Worm (Caenorhabditis elegans) whole organism, L1 larva: ENCODE measurements around the gene nekl-3.

ENCODE experiments used
- F16B12.6 ChIP-seq: fragments of 150-350 bp; optimal IDR thresholded peaks from 2 replicates; lab custom pipeline; 2014; ENCODE audit warnings: missing biosample characterization, missing genetic modification characterization
- Y116A8C.19 ChIP-seq: sonication (generic microtip); optimal IDR thresholded peaks from 2 replicates; lab custom pipeline; 2016; ENCODE audit warnings: missing compliant biosample characterization, missing genetic modification characterization, borderline replicate concordance
- blmp-1 ChIP-seq: fragments of 150-350 bp; optimal IDR thresholded peaks from 2 replicates; lab custom pipeline; 2014; ENCODE audit warnings: missing biosample characterization, missing genetic modification characterization
- ceh-82 ChIP-seq, 3 experiments: fragments of 150-350 bp in 1 of 3; sonication (generic microtip) in 2 of 3; optimal IDR thresholded peaks; 2 replicates each; lab custom pipeline; 2014 to 2017; ENCODE audit warnings: missing biosample characterization in 3 of 3, missing genetic modification characterization in 3 of 3
- ceh-88 ChIP-seq: fragments of 200-800 bp; sonication (Bioruptor generic); IDR thresholded peaks from 2 replicates; pipeline ENCODE4 v1.3.6; 2022; ENCODE audit warnings: missing genetic modification characterization, missing compliant biosample characterization
- ceh-90 ChIP-seq: sonication (generic microtip); optimal IDR thresholded peaks from 2 replicates; lab custom pipeline; 2016; ENCODE audit warnings: missing genetic modification characterization, missing compliant biosample characterization
- ces-1 ChIP-seq: fragments of 150-350 bp; optimal IDR thresholded peaks from 2 replicates; lab custom pipeline; 2014; ENCODE audit warnings: missing biosample characterization, missing genetic modification reagents, missing genetic modification characterization
- dsc-1 ChIP-seq: sonication (generic microtip); optimal IDR thresholded peaks from 2 replicates; lab custom pipeline; 2016; ENCODE audit warnings: mild to moderate bottlenecking, missing genetic modification characterization, missing compliant biosample characterization
- efl-1 ChIP-seq, 4 experiments: fragments of 150-350 bp; optimal IDR thresholded peaks in 3 of 4; peaks in 1 of 4; 1 replicate in 1 of 4; 2 replicates in 3 of 4; lab custom pipeline; 2014; ENCODE audit warnings: missing biosample characterization in 2 of 4, missing genetic modification characterization in 2 of 4, missing genetic modification reagents in 2 of 4
- efl-3 ChIP-seq: fragments of 200-800 bp; sonication (Bioruptor generic); optimal IDR thresholded peaks from 2 replicates; lab custom pipeline; 2018; ENCODE audit warnings: mild to moderate bottlenecking, missing genetic modification characterization, missing compliant biosample characterization
- egl-13 ChIP-seq: sonication (generic microtip); optimal IDR thresholded peaks from 2 replicates; lab custom pipeline; 2016; ENCODE audit warnings: missing genotype, missing genetic modification reagents, missing genetic modification characterization, missing compliant biosample characterization
- elt-3 ChIP-seq, 6 experiments: fragments of 150-350 bp in 1 of 6; sonication (generic microtip); optimal IDR thresholded peaks; 2 replicates each; lab custom pipeline; 2017 to 2018; ENCODE audit warnings: missing biosample characterization in 6 of 6, missing genetic modification characterization in 6 of 6, inconsistent platforms in 1 of 6
- ets-5 ChIP-seq: fragments of 200-800 bp; sonication (Bioruptor generic); IDR thresholded peaks from 2 replicates; pipeline ENCODE4 v1.3.6; 2022; ENCODE audit warnings: missing genetic modification characterization, missing compliant biosample characterization
- fkh-8 ChIP-seq: sonication (generic microtip); optimal IDR thresholded peaks from 2 replicates; lab custom pipeline; 2016; ENCODE audit warnings: mild to moderate bottlenecking, missing genetic modification characterization, missing compliant biosample characterization
- fos-1 ChIP-seq: fragments of 150-350 bp; optimal IDR thresholded peaks from 2 replicates; lab custom pipeline; 2014; ENCODE audit warnings: missing biosample characterization, missing genetic modification characterization
- grh-1 ChIP-seq: fragments of 200-800 bp; sonication (Bioruptor generic); IDR thresholded peaks from 2 replicates; pipeline ENCODE4 v1.3.6; 2022; ENCODE audit warnings: missing genetic modification reagents, missing genetic modification characterization, missing compliant biosample characterization
- hlh-17 ChIP-seq: fragments of 200-800 bp; sonication (Bioruptor generic); optimal IDR thresholded peaks from 2 replicates; lab custom pipeline; 2018; ENCODE audit warnings: missing genetic modification characterization, mild to moderate bottlenecking, missing compliant biosample characterization, moderate library complexity, borderline replicate concordance
- hlh-4 ChIP-seq: sonication (generic microtip); optimal IDR thresholded peaks from 2 replicates; lab custom pipeline; 2016; ENCODE audit warnings: mild to moderate bottlenecking, missing genetic modification characterization, missing compliant biosample characterization
- isw-1 ChIP-seq: fragments of 200-800 bp; sonication (Bioruptor generic); IDR thresholded peaks from 2 replicates; pipeline ENCODE4 v1.3.6; 2022; ENCODE audit warnings: missing genetic modification characterization, missing compliant biosample characterization
- jun-1 ChIP-seq: fragments of 150-350 bp; optimal IDR thresholded peaks from 2 replicates; lab custom pipeline; 2014; ENCODE audit warnings: missing biosample characterization, missing genetic modification reagents, missing genetic modification characterization
- lin-14 ChIP-seq: fragments of 200-800 bp; sonication (Bioruptor generic); optimal IDR thresholded peaks from 2 replicates; lab custom pipeline; 2018; ENCODE audit warnings: mild to moderate bottlenecking, missing genetic modification characterization, moderate library complexity, missing compliant biosample characterization
- lin-15B ChIP-seq: fragments of 150-350 bp; sonication (generic microtip); optimal IDR thresholded peaks from 3 replicates; lab custom pipeline; 2014; ENCODE audit warnings: missing biosample characterization, missing genetic modification characterization
- lin-35 ChIP-seq, 2 experiments: fragments of 150-350 bp; optimal IDR thresholded peaks; 2 replicates each; lab custom pipeline; 2014; ENCODE audit warnings: missing biosample characterization in 2 of 2, missing genetic modification characterization in 2 of 2, missing genetic modification reagents in 2 of 2
- mdl-1 ChIP-seq, 2 experiments: fragments of 150-350 bp; optimal IDR thresholded peaks; 2 replicates each; lab custom pipeline; 2014 to 2017; ENCODE audit warnings: missing biosample characterization in 2 of 2, missing genetic modification characterization in 2 of 2, inconsistent platforms in 1 of 2
- mef-2 ChIP-seq: fragments of 150-350 bp; optimal IDR thresholded peaks from 2 replicates; lab custom pipeline; 2014; ENCODE audit warnings: missing biosample characterization, missing genetic modification characterization
- mep-1 ChIP-seq: fragments of 150-350 bp; optimal IDR thresholded peaks from 2 replicates; lab custom pipeline; 2014; ENCODE audit warnings: missing biosample characterization, missing genetic modification characterization
- nhr-11 ChIP-seq: fragments of 150-350 bp; optimal IDR thresholded peaks from 2 replicates; lab custom pipeline; 2014; ENCODE audit warnings: missing biosample characterization, missing genetic modification characterization
- nhr-19 ChIP-seq: fragments of 200-800 bp; sonication (Bioruptor generic); conservative IDR thresholded peaks from 2 replicates; pipeline ENCODE4 v1.3.6; 2022; ENCODE audit warnings: missing genetic modification characterization, missing compliant biosample characterization
- nhr-20 ChIP-seq: sonication (generic microtip); optimal IDR thresholded peaks from 2 replicates; lab custom pipeline; 2016; ENCODE audit warnings: mild to moderate bottlenecking, missing genetic modification characterization, missing compliant biosample characterization
- nhr-47 ChIP-seq: sonication (generic microtip); optimal IDR thresholded peaks from 2 replicates; lab custom pipeline; 2016; ENCODE audit warnings: mild to moderate bottlenecking, missing genetic modification characterization, moderate library complexity, missing compliant biosample characterization
- nhr-71 ChIP-seq: sonication (generic microtip); optimal IDR thresholded peaks from 2 replicates; lab custom pipeline; 2016; ENCODE audit warnings: mild to moderate bottlenecking, missing genetic modification characterization, moderate library complexity, missing compliant biosample characterization
- nhr-84 ChIP-seq: sonication (generic microtip); optimal IDR thresholded peaks from 2 replicates; lab custom pipeline; 2017; ENCODE audit warnings: missing biosample characterization, missing genetic modification characterization
- nhr-85 ChIP-seq: sonication (generic microtip); peaks from one replicate; lab custom pipeline; 2016; ENCODE audit warnings: missing genetic modification characterization, inconsistent platforms, missing compliant biosample characterization
- nhr-90 ChIP-seq: sonication (generic microtip); optimal IDR thresholded peaks from 2 replicates; lab custom pipeline; 2016; ENCODE audit warnings: mild to moderate bottlenecking, missing genetic modification characterization, missing compliant biosample characterization; ENCODE audit not compliant: poor library complexity
- pag-3 ChIP-seq: sonication (generic microtip); optimal IDR thresholded peaks from 2 replicates; lab custom pipeline; 2017; ENCODE audit warnings: missing genetic modification characterization, mild to moderate bottlenecking, missing compliant biosample characterization, antibody characterized with exemption, borderline replicate concordance; ENCODE audit not compliant: insufficient read depth
- pax-3 ChIP-seq: fragments of 200-800 bp; sonication (Bioruptor generic); optimal IDR thresholded peaks from 2 replicates; lab custom pipeline; 2018; ENCODE audit warnings: mild to moderate bottlenecking, missing genetic modification characterization, moderate library complexity, missing compliant biosample characterization
- snpc-4 ChIP-seq: fragments of 150-350 bp; optimal IDR thresholded peaks from 2 replicates; lab custom pipeline; 2014; ENCODE audit warnings: missing biosample characterization, missing genetic modification characterization
- snu-23 ChIP-seq: sonication (generic microtip); optimal IDR thresholded peaks from 2 replicates; lab custom pipeline; 2016; ENCODE audit warnings: missing genetic modification characterization, missing compliant biosample characterization
- sox-4 ChIP-seq: sonication (generic microtip); optimal IDR thresholded peaks from 2 replicates; lab custom pipeline; 2016; ENCODE audit warnings: missing genetic modification characterization, missing compliant biosample characterization
- sptf-1 ChIP-seq: fragments of 150-350 bp; optimal IDR thresholded peaks from 2 replicates; lab custom pipeline; 2014; ENCODE audit warnings: missing biosample characterization, missing genetic modification characterization
- sup-37 ChIP-seq: fragments of 200-800 bp; sonication (Bioruptor generic); optimal IDR thresholded peaks from 2 replicates; lab custom pipeline; 2018; ENCODE audit warnings: mild to moderate bottlenecking, missing genetic modification characterization, missing compliant biosample characterization
- tbx-2 ChIP-seq: sonication (generic microtip); optimal IDR thresholded peaks from 2 replicates; lab custom pipeline; 2016; ENCODE audit warnings: missing genetic modification characterization, missing compliant biosample characterization
- tlp-1 ChIP-seq: fragments of 150-350 bp; optimal IDR thresholded peaks from 2 replicates; lab custom pipeline; 2014; ENCODE audit warnings: missing biosample characterization, missing genetic modification characterization
- unc-62 ChIP-seq: fragments of 150-350 bp; optimal IDR thresholded peaks from 2 replicates; lab custom pipeline; 2014; ENCODE audit warnings: missing biosample characterization, missing genetic modification reagents, missing genetic modification characterization
- xbp-1 ChIP-seq: sonication (generic microtip); optimal IDR thresholded peaks from 2 replicates; lab custom pipeline; 2016; ENCODE audit warnings: missing genetic modification characterization, missing compliant biosample characterization
- ztf-11 ChIP-seq, 2 experiments: sonication (generic microtip); optimal IDR thresholded peaks; 2 replicates each; lab custom pipeline; 2016 to 2017; ENCODE audit warnings: missing genetic modification characterization in 2 of 2, missing biosample characterization in 1 of 2, missing compliant biosample characterization in 1 of 2
- ztf-4 ChIP-seq: fragments of 150-350 bp; optimal IDR thresholded peaks from 2 replicates; lab custom pipeline; 2014; ENCODE audit warnings: missing biosample characterization, missing genetic modification characterization

Gene nekl-3

DNA sequence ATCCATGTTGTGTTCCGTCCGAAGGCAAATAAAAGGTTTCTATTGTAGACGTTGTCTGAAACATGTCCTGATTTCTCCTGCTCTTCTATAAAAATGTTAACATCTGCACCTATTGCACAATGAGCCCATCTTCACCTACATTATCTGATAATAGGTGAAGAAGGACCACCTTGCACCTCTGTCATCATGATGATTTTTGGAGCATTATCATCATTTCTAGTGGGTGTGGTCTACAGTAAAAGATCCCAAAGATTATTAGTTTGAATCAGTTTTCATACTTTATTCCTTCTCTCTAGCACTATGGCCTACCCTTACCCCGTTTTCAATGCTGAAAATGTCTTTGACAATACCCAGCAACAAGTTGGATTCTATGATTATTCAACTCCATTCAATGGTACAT, 39.0 kb upstream of the nekl-3 start, which contains the start of gene med-1:
Gene med-1, plus strand, starts transcription at position 301 of the 400 bp plus-strand sequence.
- TF ChIP-seq jun-1 (tag; lab: Kevin White, UChicago) (no peak), dsc-1 (no peak), efl-1 (optimal IDR thresholded peaks at IDR 0.05; lab: Kevin White, UChicago) (no peak), efl-1 (GFP tag; optimal IDR thresholded peaks at IDR 0.05 in 1 of 2; lab: Kevin White, UChicago) (peak in 1 of 2 experiments; percentile 40)

DNA sequence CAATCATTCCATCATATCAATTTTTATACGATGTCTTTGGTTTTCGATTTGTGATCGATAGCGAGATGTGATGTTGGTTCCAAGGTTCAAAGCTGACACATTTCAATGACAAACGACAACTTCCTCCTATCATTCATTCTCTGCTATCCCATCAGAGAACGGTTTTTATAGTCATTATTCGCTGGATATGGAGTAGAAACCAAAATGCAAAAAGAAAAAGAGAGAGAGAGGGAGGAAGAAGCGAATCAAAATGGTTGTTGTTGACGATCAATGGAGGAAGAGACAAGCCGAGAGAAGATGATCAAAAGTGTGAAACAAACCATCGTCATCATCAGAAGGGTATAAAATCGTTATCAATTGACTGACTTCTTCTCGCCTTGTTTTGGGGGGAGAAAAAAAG, 34.1 kb upstream of the nekl-3 start, which contains the start of gene T24D3.2:
Gene T24D3.2, plus strand, starts transcription at position 304 of the 400 bp plus-strand sequence.
- TF ChIP-seq nhr-71 (tag; lab: Kevin White, UChicago): peak; percentile 72
- TF ChIP-seq snu-23 (GFP tag; lab: Kevin White, UChicago): peak; percentile 33
- TF ChIP-seq ceh-90 (tag; lab: Kevin White, UChicago): no peak
- TF ChIP-seq ceh-88 (GFP tag; lab: Robert Waterston, UW): no peak
- no peak for TF ChIP-seq isw-1
- peak; percentile 87 for TF ChIP-seq nhr-85 (tag; lab: Kevin White, UChicago)
- TF ChIP-seq blmp-1 (tag; lab: Kevin White, UChicago): peak; percentile 83
- TF ChIP-seq tbx-2 (tag; lab: Kevin White, UChicago): peak; percentile 66
- TF ChIP-seq sptf-1: no peak
- TF ChIP-seq ces-1 (GFP tag; lab: Kevin White, UChicago): no peak
- TF ChIP-seq nhr-20: peak; percentile 68
- peak; percentile 34 for TF ChIP-seq nhr-19 (GFP tag; lab: Robert Waterston, UW)
- peak; percentile 62 for TF ChIP-seq lin-14 (GFP tag; lab: Kevin White, UChicago)
- no peak for TF ChIP-seq F16B12.6 (tag; lab: Kevin White, UChicago)
- TF ChIP-seq nhr-47 (tag; lab: Kevin White, UChicago): peak; percentile 18
- no peak for TF ChIP-seq pag-3 (tag; lab: Kevin White, UChicago)
- TF ChIP-seq sox-4: no peak
- TF ChIP-seq elt-3 (tag; optimal IDR thresholded peaks at IDR 0.05; lab: Kevin White, UChicago): peak in 5 of 6 experiments; percentile 41 to 78 (median 66)
- TF ChIP-seq nhr-90 (tag; lab: Kevin White, UChicago): peak; percentile 36
- peak in 1 of 2 experiments; percentile 12 for TF ChIP-seq lin-35 (GFP tag; optimal IDR thresholded peaks at IDR 0.05; lab: Kevin White, UChicago)

DNA sequence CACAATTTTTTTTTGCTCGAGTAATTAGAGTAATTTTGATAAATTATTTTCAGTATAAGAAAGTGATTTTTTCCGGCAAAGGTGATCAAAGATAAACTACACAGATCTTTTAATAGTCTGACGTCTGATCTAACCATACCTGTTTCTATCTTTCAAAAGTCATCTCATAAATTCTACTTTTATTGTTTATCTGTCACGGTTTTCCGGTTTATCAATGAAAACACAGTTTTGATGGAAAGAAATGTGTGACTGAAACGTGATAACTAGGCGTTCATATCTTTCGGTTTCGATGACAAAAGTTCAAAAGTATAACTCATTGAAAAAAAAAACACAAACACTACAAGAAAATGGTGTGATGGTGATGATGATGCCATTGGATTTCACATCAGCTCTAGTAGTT, 31.3 kb upstream of the nekl-3 start:
- TF ChIP-seq ets-5 (GFP tag; lab: Robert Waterston, UW) (no peak), pax-3 (tag; lab: Kevin White, UChicago) (no peak), grh-1 (GFP tag; lab: Robert Waterston, UW) (peak; percentile 88), snu-23 (GFP tag; lab: Kevin White, UChicago) (peak; percentile 23), elt-3 (tag; optimal IDR thresholded peaks at IDR 0.05; lab: Kevin White, UChicago) (peak in 3 of 6 experiments; percentile 25 to 50 (median 38)), nhr-11 (no peak), mef-2 (no peak), lin-14 (GFP tag; lab: Kevin White, UChicago) (peak; percentile 63), ztf-4 (tag; lab: Kevin White, UChicago) (no peak), snpc-4 (no peak), sox-4 (no peak), egl-13 (tag; lab: Kevin White, UChicago) (no peak), mdl-1 (tag; optimal IDR thresholded peaks at IDR 0.05; lab: Kevin White, UChicago) (no peak), lin-15B (no peak), xbp-1 (tag; lab: Kevin White, UChicago) (no peak), nhr-19 (GFP tag; lab: Robert Waterston, UW) (peak; percentile 48), unc-62 (GFP tag; lab: Kevin White, UChicago) (no peak), fkh-8 (tag; lab: Kevin White, UChicago) (no peak), ztf-11 (tag; optimal IDR thresholded peaks at IDR 0.05; lab: Kevin White, UChicago) (no peak), blmp-1 (tag; lab: Kevin White, UChicago) (no peak), nhr-85 (tag; lab: Kevin White, UChicago) (peak; percentile 87), nhr-84 (tag; lab: Kevin White, UChicago) (no peak), tlp-1 (no peak), Y116A8C.19 (tag; lab: Kevin White, UChicago) (no peak), fos-1 (tag; lab: Kevin White, UChicago) (no peak), tbx-2 (tag; lab: Kevin White, UChicago) (peak; percentile 20), hlh-4 (no peak), efl-3 (no peak), nhr-20 (peak; percentile 70), sup-37 (GFP tag; lab: Kevin White, UChicago) (no peak), hlh-17 (no peak), ceh-82 (tag; optimal IDR thresholded peaks at IDR 0.05; lab: Kevin White, UChicago) (no peak), mep-1 (no peak)
